Worm (Caenorhabditis elegans) whole organism, young adult: Measurements from ENCODE around the gene ssr-2.
A peak's percentile ranks its signal among the peaks of the same experiment; 100 is the strongest.

Experiments
- B0019.2 ChIP-seq: fragments of 200-800 bp; sonication (Bioruptor generic); conservative IDR thresholded peaks from 2 replicates; pipeline ENCODE4 v1.3.6; 2022; ENCODE audit warnings: missing genetic modification reagents, missing genetic modification characterization, missing compliant biosample characterization
- B0035.1 ChIP-seq: sonication (generic microtip); optimal IDR thresholded peaks from 2 replicates; lab custom pipeline; 2016; ENCODE audit warnings: missing genetic modification characterization, mild to moderate bottlenecking, missing compliant biosample characterization, missing genotype, missing genetic modification reagents
- F33H1.4 ChIP-seq: fragments of 200-800 bp; sonication (Bioruptor generic); IDR thresholded peaks from 2 replicates; pipeline ENCODE4 v1.3.6; 2022; ENCODE audit warnings: missing genetic modification reagents, missing genetic modification characterization, missing compliant biosample characterization
- T26A5.8 ChIP-seq: sonication (generic microtip); optimal IDR thresholded peaks from 2 replicates; lab custom pipeline; 2016; ENCODE audit warnings: missing genetic modification characterization, missing compliant biosample characterization
- Y53G8AR.9 ChIP-seq: fragments of 200-800 bp; sonication (Bioruptor generic); conservative IDR thresholded peaks from 2 replicates; pipeline ENCODE4 v1.3.6; 2022; ENCODE audit warnings: missing genetic modification reagents, missing genetic modification characterization, missing compliant biosample characterization
- Y56A3A.18 ChIP-seq: fragments of 200-800 bp; sonication (Bioruptor generic); IDR thresholded peaks from 2 replicates; pipeline ENCODE4 v1.3.6; 2022; ENCODE audit warnings: missing genetic modification reagents, missing genetic modification characterization, missing compliant biosample characterization
- Y67H2A.10 ChIP-seq: fragments of 200-800 bp; sonication (Bioruptor generic); conservative IDR thresholded peaks from 2 replicates; pipeline ENCODE4 v1.3.6; 2022; ENCODE audit warnings: missing genetic modification reagents, missing genetic modification characterization, missing compliant biosample characterization
- Y95B8A.8 ChIP-seq: fragments of 200-800 bp; sonication (Bioruptor generic); IDR thresholded peaks from 2 replicates; pipeline ENCODE4 v1.3.6; 2022; ENCODE audit warnings: missing genetic modification reagents, missing genetic modification characterization, missing compliant biosample characterization
- ZK185.1 ChIP-seq: sonication (generic microtip); optimal IDR thresholded peaks from 2 replicates; lab custom pipeline; 2016; ENCODE audit warnings: mild to moderate bottlenecking, missing genetic modification characterization, missing compliant biosample characterization; ENCODE audit not compliant: poor library complexity, severe bottlenecking
- attf-3 ChIP-seq: fragments of 200-800 bp; sonication (Bioruptor generic); conservative IDR thresholded peaks from 2 replicates; pipeline ENCODE4 v1.3.6; 2022; ENCODE audit warnings: missing genetic modification reagents, missing genetic modification characterization, missing compliant biosample characterization
- bed-2 ChIP-seq: fragments of 200-800 bp; sonication (Bioruptor generic); IDR thresholded peaks from 2 replicates; pipeline ENCODE4 v1.3.6; 2022; ENCODE audit warnings: missing genetic modification reagents, missing genetic modification characterization, missing compliant biosample characterization
- ccch-3 ChIP-seq: fragments of 200-800 bp; sonication (Bioruptor generic); optimal IDR thresholded peaks from 2 replicates; lab custom pipeline; 2018; ENCODE audit warnings: mild to moderate bottlenecking, missing genetic modification characterization, missing compliant biosample characterization
- cebp-1 ChIP-seq, 2 experiments: fragments of 200-800 bp in 1 of 2; sonication (Bioruptor generic) in 1 of 2; sonication (generic microtip) in 1 of 2; IDR thresholded peaks in 1 of 2; optimal IDR thresholded peaks in 1 of 2; 2 replicates each; pipeline versions ENCODE4 v1.3.6 to Lab custom; 2017 to 2022; ENCODE audit warnings: missing compliant biosample characterization in 2 of 2, missing genetic modification characterization in 2 of 2, mild to moderate bottlenecking in 1 of 2, missing genetic modification reagents in 1 of 2, moderate library complexity in 1 of 2
- cebp-2 ChIP-seq: fragments of 200-800 bp; sonication (Bioruptor generic); IDR thresholded peaks from 2 replicates; pipeline ENCODE4 v1.3.6; 2022; ENCODE audit warnings: missing genetic modification characterization, missing compliant biosample characterization
- ceh-27 ChIP-seq: fragments of 200-800 bp; sonication (Bioruptor generic); optimal IDR thresholded peaks from 2 replicates; lab custom pipeline; 2018; ENCODE audit warnings: mild to moderate bottlenecking, missing genetic modification characterization, moderate library complexity, missing compliant biosample characterization
- ceh-40 ChIP-seq: fragments of 200-800 bp; sonication (Bioruptor generic); IDR thresholded peaks from 2 replicates; pipeline ENCODE4 v1.3.6; 2022; ENCODE audit warnings: missing genetic modification characterization, missing compliant biosample characterization
- ceh-58 ChIP-seq: fragments of 200-800 bp; sonication (Bioruptor generic); IDR thresholded peaks from 2 replicates; pipeline ENCODE4 v1.3.6; 2022; ENCODE audit warnings: missing genetic modification characterization, missing compliant biosample characterization
- ceh-79 ChIP-seq: sonication (generic microtip); optimal IDR thresholded peaks from 2 replicates; lab custom pipeline; 2017; ENCODE audit warnings: mild to moderate bottlenecking, missing genetic modification characterization, missing compliant biosample characterization
- ceh-91 ChIP-seq: fragments of 200-800 bp; sonication (Bioruptor generic); IDR thresholded peaks from 2 replicates; pipeline ENCODE4 v1.3.6; 2022; ENCODE audit warnings: missing genetic modification reagents, missing genetic modification characterization, missing compliant biosample characterization
- chd-7 ChIP-seq: sonication (generic microtip); optimal IDR thresholded peaks from 2 replicates; lab custom pipeline; 2016; ENCODE audit warnings: mild to moderate bottlenecking, missing genetic modification characterization, moderate library complexity, missing compliant biosample characterization
- die-1 ChIP-seq: sonication (generic microtip); optimal IDR thresholded peaks from 2 replicates; lab custom pipeline; 2016; ENCODE audit warnings: missing genotype, mild to moderate bottlenecking, missing genetic modification characterization, missing compliant biosample characterization
- dox-1 ChIP-seq: fragments of 200-800 bp; sonication (Bioruptor generic); IDR thresholded peaks from 2 replicates; pipeline ENCODE4 v1.3.6; 2022; ENCODE audit warnings: missing genetic modification reagents, missing genetic modification characterization, missing compliant biosample characterization
- efl-1 ChIP-seq: fragments of 150-350 bp; optimal IDR thresholded peaks from 2 replicates; lab custom pipeline; 2014; ENCODE audit warnings: missing biosample characterization, missing genetic modification reagents, missing genetic modification characterization
- egrh-3 ChIP-seq: fragments of 200-800 bp; sonication (Bioruptor generic); IDR thresholded peaks from 2 replicates; pipeline ENCODE4 v1.3.6; 2022; ENCODE audit warnings: missing genetic modification reagents, missing genetic modification characterization, missing compliant biosample characterization
- ekl-4 ChIP-seq: fragments of 200-800 bp; sonication (Bioruptor generic); IDR thresholded peaks from 2 replicates; pipeline ENCODE4 v1.3.6; 2022; ENCODE audit warnings: missing genetic modification reagents, missing genetic modification characterization, missing compliant biosample characterization
- fkh-3 ChIP-seq: sonication (generic microtip); optimal IDR thresholded peaks from 2 replicates; lab custom pipeline; 2016; ENCODE audit warnings: mild to moderate bottlenecking, missing genetic modification characterization, missing compliant biosample characterization
- hrde-1 ChIP-seq: sonication (generic microtip); optimal IDR thresholded peaks from 2 replicates; lab custom pipeline; 2016; ENCODE audit warnings: missing genetic modification characterization, mild to moderate bottlenecking, missing compliant biosample characterization, moderate library complexity, missing genotype, missing genetic modification reagents, borderline replicate concordance
- lag-1 ChIP-seq: fragments of 200-800 bp; sonication (Bioruptor generic); IDR thresholded peaks from 2 replicates; pipeline ENCODE4 v1.3.6; 2022; ENCODE audit warnings: missing genetic modification reagents, missing genetic modification characterization, missing compliant biosample characterization
- let-526 ChIP-seq: fragments of 200-800 bp; sonication (Bioruptor generic); IDR thresholded peaks from 2 replicates; pipeline ENCODE4 v1.3.6; 2022; ENCODE audit warnings: missing genetic modification reagents, missing genetic modification characterization, missing compliant biosample characterization
- lin-40 ChIP-seq: sonication (generic microtip); optimal IDR thresholded peaks from 2 replicates; lab custom pipeline; 2016; ENCODE audit warnings: missing genetic modification characterization, mild to moderate bottlenecking, missing compliant biosample characterization, missing genotype, missing genetic modification reagents
- lir-1 ChIP-seq: fragments of 200-800 bp; sonication (Bioruptor generic); conservative IDR thresholded peaks from 2 replicates; pipeline ENCODE4 v1.3.6; 2022; ENCODE audit warnings: missing genetic modification reagents, missing genetic modification characterization, missing compliant biosample characterization
- madf-10 ChIP-seq: sonication (generic microtip); optimal IDR thresholded peaks from 2 replicates; lab custom pipeline; 2016; ENCODE audit warnings: mild to moderate bottlenecking, missing genetic modification characterization, missing compliant biosample characterization
- madf-8 ChIP-seq: fragments of 200-800 bp; sonication (Bioruptor generic); conservative IDR thresholded peaks from 2 replicates; pipeline ENCODE4 v1.3.6; 2022; ENCODE audit warnings: missing genetic modification reagents, missing genetic modification characterization, missing compliant biosample characterization
- mcd-1 ChIP-seq: fragments of 200-800 bp; sonication (Bioruptor generic); IDR thresholded peaks from 2 replicates; pipeline ENCODE4 v1.3.6; 2022; ENCODE audit warnings: missing genetic modification reagents, missing genetic modification characterization, missing compliant biosample characterization
- mes-4 ChIP-seq: sonication (generic microtip); optimal IDR thresholded peaks from 2 replicates; lab custom pipeline; 2016; ENCODE audit warnings: missing genotype, missing genetic modification characterization, missing compliant biosample characterization
- nhr-80 ChIP-seq: sonication (generic microtip); optimal IDR thresholded peaks from 2 replicates; lab custom pipeline; 2016; ENCODE audit warnings: missing genetic modification characterization, missing compliant biosample characterization
- pha-4 ChIP-seq: fragments of 150-350 bp; sonication (generic microtip); optimal IDR thresholded peaks from 2 replicates; lab custom pipeline; 2014; ENCODE audit warnings: missing biosample characterization, missing genetic modification reagents, missing genetic modification characterization
- rcor-1 ChIP-seq: fragments of 200-800 bp; sonication (Bioruptor generic); IDR thresholded peaks from 2 replicates; pipeline ENCODE4 v1.3.6; 2022; ENCODE audit warnings: missing genetic modification reagents, missing genetic modification characterization, missing compliant biosample characterization
- repo-1 ChIP-seq: sonication (generic microtip); optimal IDR thresholded peaks from 2 replicates; lab custom pipeline; 2017; ENCODE audit warnings: mild to moderate bottlenecking, missing genetic modification characterization, missing compliant biosample characterization
- snpc-1.3 ChIP-seq: sonication (generic microtip); optimal IDR thresholded peaks from 2 replicates; lab custom pipeline; 2017; ENCODE audit warnings: missing genetic modification characterization, mild to moderate bottlenecking, missing compliant biosample characterization, antibody characterized with exemption, moderate library complexity, missing genotype, missing genetic modification reagents; ENCODE audit not compliant: insufficient read depth
- sptf-2 ChIP-seq: fragments of 200-800 bp; sonication (Bioruptor generic); optimal IDR thresholded peaks from 2 replicates; lab custom pipeline; 2018; ENCODE audit warnings: mild to moderate bottlenecking, missing genetic modification characterization, missing compliant biosample characterization
- tbx-9 ChIP-seq: sonication (generic microtip); optimal IDR thresholded peaks from 2 replicates; lab custom pipeline; 2016; ENCODE audit warnings: borderline replicate concordance, missing genetic modification characterization, inconsistent platforms, missing compliant biosample characterization
- xnd-1 ChIP-seq: sonication (generic microtip); optimal IDR thresholded peaks from 2 replicates; lab custom pipeline; 2016; ENCODE audit warnings: missing genotype, missing genetic modification reagents, missing genetic modification characterization, missing compliant biosample characterization
- zfh-2 ChIP-seq: fragments of 200-800 bp; sonication (Bioruptor generic); conservative IDR thresholded peaks from 2 replicates; pipeline ENCODE4 v1.3.6; 2022; ENCODE audit warnings: missing genetic modification reagents, missing genetic modification characterization, missing compliant biosample characterization
- ztf-18 ChIP-seq: sonication (generic microtip); optimal IDR thresholded peaks from 2 replicates; lab custom pipeline; 2016; ENCODE audit warnings: missing genotype, mild to moderate bottlenecking, missing genetic modification characterization, missing compliant biosample characterization
- ztf-22 ChIP-seq: fragments of 200-800 bp; sonication (Bioruptor generic); optimal IDR thresholded peaks from 2 replicates; lab custom pipeline; 2018; ENCODE audit warnings: mild to moderate bottlenecking, missing genetic modification characterization, moderate library complexity, missing compliant biosample characterization
- ztf-26 ChIP-seq: sonication (generic microtip); optimal IDR thresholded peaks from 2 replicates; lab custom pipeline; 2017; ENCODE audit warnings: missing genetic modification characterization, missing compliant biosample characterization
- ztf-3 ChIP-seq: fragments of 200-800 bp; sonication (Bioruptor generic); optimal IDR thresholded peaks from 2 replicates; lab custom pipeline; 2018; ENCODE audit warnings: mild to moderate bottlenecking, missing genetic modification characterization, missing compliant biosample characterization

Gene ssr-2

DNA sequence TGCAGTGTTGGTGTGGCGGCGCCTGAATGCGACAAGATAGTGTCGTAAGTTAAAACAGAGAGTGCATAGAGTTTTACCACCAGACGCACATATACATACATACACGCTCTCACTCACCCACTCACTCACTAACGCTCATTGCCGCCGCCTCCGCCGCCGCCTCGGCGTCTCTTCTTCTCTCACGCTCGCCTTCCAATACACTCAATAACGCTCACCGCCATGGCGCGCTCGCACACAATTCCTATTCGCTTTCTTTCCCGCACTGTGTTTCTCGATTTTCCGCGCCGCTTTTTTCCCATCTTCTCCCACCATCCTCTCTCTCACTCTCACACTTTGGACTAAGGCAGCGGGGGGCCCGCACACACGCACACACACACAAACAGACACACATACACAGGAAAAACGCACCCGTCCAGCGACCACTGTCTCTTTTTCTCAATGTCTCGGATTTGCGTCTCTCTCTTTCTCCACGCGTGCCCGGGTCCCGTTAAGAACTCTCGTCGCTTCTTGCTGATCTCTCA lies 24.9 kb upstream of the ssr-2 start, which contains the start of gene kin-29:
kin-29 (minus strand) TSS at position 51 of the 521 bp plus-strand sequence.
- peak; percentile 49; the same call in 1 of the 2 replicates for TF ChIP-seq cebp-1 (GFP tag; IDR thresholded peaks at IDR 0.05; lab: Robert Waterston, UW)
- TF ChIP-seq cebp-1 (tag; optimal IDR thresholded peaks at IDR 0.05; lab: Kevin White, UChicago) = peak; percentile 90
- no peak; the same call in 1 of the 2 replicates for TF ChIP-seq Y67H2A.10 (GFP tag; lab: Robert Waterston, UW)
- TF ChIP-seq Y95B8A.8 = no peak
- peak; percentile 76 for TF ChIP-seq nhr-80 (tag; lab: Kevin White, UChicago)
- no peak for TF ChIP-seq attf-3
- TF ChIP-seq chd-7 (tag; lab: Kevin White, UChicago) = peak; percentile 83
- no peak for TF ChIP-seq hrde-1 (tag; lab: Kevin White, UChicago)
- TF ChIP-seq repo-1 = peak; percentile 64
- no peak for TF ChIP-seq ceh-40
- TF ChIP-seq ceh-91 (GFP tag; lab: Robert Waterston, UW) = no peak; the same call in 1 of the 2 replicates
- peak; percentile 85 for TF ChIP-seq dox-1 (GFP tag; lab: Robert Waterston, UW)
- TF ChIP-seq mes-4 (tag; lab: Kevin White, UChicago) = no peak
- peak; percentile 72; the same call in 1 of the 2 replicates for TF ChIP-seq lir-1 (GFP tag; lab: Robert Waterston, UW)
- TF ChIP-seq ztf-26 (tag; lab: Kevin White, UChicago) = peak; percentile 85
- TF ChIP-seq madf-10 (tag; lab: Kevin White, UChicago) = peak; percentile 93
- TF ChIP-seq Y53G8AR.9 (GFP tag; lab: Robert Waterston, UW) = no peak
- no peak for TF ChIP-seq bed-2 (GFP tag; lab: Robert Waterston, UW)
- no peak for TF ChIP-seq xnd-1 (tag; lab: Kevin White, UChicago)
- TF ChIP-seq egrh-3 (GFP tag; lab: Robert Waterston, UW) = peak; percentile 81
- peak; percentile 79 for TF ChIP-seq ceh-27 (GFP tag; lab: Kevin White, UChicago)
- TF ChIP-seq snpc-1.3 (tag; lab: Kevin White, UChicago) = no peak
- peak; percentile 6 for TF ChIP-seq ztf-22 (GFP tag; lab: Kevin White, UChicago)
- no peak for TF ChIP-seq ZK185.1 (tag; lab: Kevin White, UChicago)
- no peak for TF ChIP-seq pha-4 (tag; lab: Kevin White, UChicago)
- no peak for TF ChIP-seq ceh-79
- TF ChIP-seq lag-1 = no peak
- TF ChIP-seq ccch-3 = no peak
- peak; percentile 59 for TF ChIP-seq ztf-3 (GFP tag; lab: Kevin White, UChicago)
- TF ChIP-seq F33H1.4 (GFP tag; lab: Robert Waterston, UW) = no peak
- peak; percentile 66; the same call in 1 of the 2 replicates for TF ChIP-seq mcd-1 (GFP tag; lab: Robert Waterston, UW)
- TF ChIP-seq ztf-18 (tag; lab: Kevin White, UChicago) = peak; percentile 59
- 0 out of 2 replicates have a peak, but pooled peaks have one; percentile 47 for TF ChIP-seq let-526 (GFP tag; lab: Robert Waterston, UW)
- TF ChIP-seq die-1 (tag; lab: Kevin White, UChicago) = peak; percentile 36
- TF ChIP-seq efl-1 (GFP tag; lab: Kevin White, UChicago) = no peak
- no peak for TF ChIP-seq madf-8 (GFP tag; lab: Robert Waterston, UW)
- peak; percentile 88 for TF ChIP-seq lin-40 (tag; lab: Kevin White, UChicago)
- no peak for TF ChIP-seq cebp-2 (GFP tag; lab: Robert Waterston, UW)
- no peak; the same call in 1 of the 2 replicates for TF ChIP-seq rcor-1 (GFP tag; lab: Robert Waterston, UW)
- TF ChIP-seq tbx-9 = no peak
- TF ChIP-seq ekl-4 (GFP tag; lab: Robert Waterston, UW) = peak; percentile 43; the same call in 1 of the 2 replicates
- no peak for TF ChIP-seq fkh-3
- no peak for TF ChIP-seq T26A5.8
- no peak for TF ChIP-seq sptf-2
- no peak for TF ChIP-seq ceh-58 (GFP tag; lab: Robert Waterston, UW)
- TF ChIP-seq B0019.2 (GFP tag; lab: Robert Waterston, UW) = no peak
- TF ChIP-seq B0035.1 (tag; lab: Kevin White, UChicago) = peak; percentile 40
- peak; percentile 82 for TF ChIP-seq Y56A3A.18 (GFP tag; lab: Robert Waterston, UW)
- TF ChIP-seq zfh-2 = peak; percentile 98
